Worm (Caenorhabditis elegans): ENCODE measurements around the gene ZK470.6.

Gene ZK470.6

DNA sequence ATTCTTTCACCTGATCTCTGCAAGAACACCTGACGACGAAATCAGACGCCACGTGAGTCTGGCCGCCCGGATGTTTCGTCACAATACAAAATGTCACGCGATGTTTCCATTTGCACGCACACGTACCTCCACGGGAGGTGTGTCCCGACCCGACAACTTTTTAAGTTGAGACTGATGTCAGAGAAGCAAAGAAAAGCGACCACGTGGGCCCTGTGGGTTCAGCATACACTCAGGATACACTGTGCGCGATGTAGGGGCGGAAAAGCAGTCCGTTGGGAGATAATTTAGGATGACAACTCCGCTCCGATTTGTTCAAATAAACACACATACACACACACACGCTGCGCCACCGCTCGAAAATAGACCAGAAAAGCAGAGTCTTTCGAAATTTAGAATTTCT is 35.1 kb downstream of the ZK470.6 start (continued):
- no peak for TF ChIP-seq blmp-1 (tag; optimal IDR thresholded peaks at IDR 0.05; ENCODE audit: insufficient read depth)
- TF ChIP-seq crh-2 (tag; optimal IDR thresholded peaks at IDR 0.05): peak; percentile 74
- no peak for TF ChIP-seq elt-1 (tag; optimal IDR thresholded peaks at IDR 0.05)
- TF ChIP-seq unc-62 (GFP tag; optimal IDR thresholded peaks at IDR 0.05): no peak
- no peak for TF ChIP-seq elt-3 (tag; optimal IDR thresholded peaks at IDR 0.05)
- no peak for TF ChIP-seq skn-1 (tag; optimal IDR thresholded peaks at IDR 0.05)
- no peak for TF ChIP-seq nhr-10 (tag; optimal IDR thresholded peaks at IDR 0.05)
- TF ChIP-seq egl-27 (tag; optimal IDR thresholded peaks at IDR 0.05): no peak
- no peak for TF ChIP-seq ama-1 (optimal IDR thresholded peaks at IDR 0.05)
- TF ChIP-seq peb-1 (tag; optimal IDR thresholded peaks at IDR 0.05): no peak
- TF ChIP-seq R02D3.7 (tag; optimal IDR thresholded peaks at IDR 0.05): no peak
- TF ChIP-seq fos-1 (tag; optimal IDR thresholded peaks at IDR 0.05): no peak

ce11 chrX:4140755-4141417 is 36.4 kb downstream of the ZK470.6 start:
- TF ChIP-seq skn-1 (tag; optimal IDR thresholded peaks at IDR 0.05) (no peak), elt-3 (tag; optimal IDR thresholded peaks at IDR 0.05) (no peak), mbf-1 (tag; optimal IDR thresholded peaks at IDR 0.05) (no peak), nhr-237 (tag; optimal IDR thresholded peaks at IDR 0.05) (no peak), sma-9 (GFP tag; optimal IDR thresholded peaks at IDR 0.05) (peak; percentile 45), sma-9 (tag; optimal IDR thresholded peaks at IDR 0.05) (no peak), alr-1 (tag; optimal IDR thresholded peaks at IDR 0.05) (no peak), fos-1 (tag; optimal IDR thresholded peaks at IDR 0.05) (peak; percentile 30), unc-39 (tag; optimal IDR thresholded peaks at IDR 0.05) (no peak), nhr-12 (tag; optimal IDR thresholded peaks at IDR 0.05) (no peak), unc-62 (GFP tag; optimal IDR thresholded peaks at IDR 0.05) (no peak), zag-1 (tag; optimal IDR thresholded peaks at IDR 0.05) (no peak), R02D3.7 (tag; optimal IDR thresholded peaks at IDR 0.05) (no peak), aly-2 (tag; optimal IDR thresholded peaks at IDR 0.05) (no peak), blmp-1 (tag; optimal IDR thresholded peaks at IDR 0.05; ENCODE audit: insufficient read depth) (no peak), ama-1 (optimal IDR thresholded peaks at IDR 0.05) (peak; percentile 13), egl-27 (tag; optimal IDR thresholded peaks at IDR 0.05) (no peak), gmeb-1 (tag; optimal IDR thresholded peaks at IDR 0.05) (peak; percentile 3), nhr-21 (tag; optimal IDR thresholded peaks at IDR 0.05) (peak; percentile 61), lin-13 (GFP tag; optimal IDR thresholded peaks at IDR 0.05) (no peak), nhr-10 (tag; optimal IDR thresholded peaks at IDR 0.05) (no peak), nhr-11 (tag; optimal IDR thresholded peaks at IDR 0.05) (no peak), C34F6.9 (tag; optimal IDR thresholded peaks at IDR 0.05) (no peak), ZK546.5 (tag; optimal IDR thresholded peaks at IDR 0.05) (no peak), nhr-23 (tag; optimal IDR thresholded peaks at IDR 0.05) (no peak), mdl-1 (tag; optimal IDR thresholded peaks at IDR 0.05) (no peak), nhr-129 (tag; optimal IDR thresholded peaks at IDR 0.05) (peak; percentile 79), ztf-11 (tag; optimal IDR thresholded peaks at IDR 0.05) (no peak), lsy-2 (tag; optimal IDR thresholded peaks at IDR 0.05) (peak in 1 of 2 experiments; percentile 14), elt-1 (tag; optimal IDR thresholded peaks at IDR 0.05) (no peak), lin-39 (tag; optimal IDR thresholded peaks at IDR 0.05) (no peak), F13H6.1 (tag; optimal IDR thresholded peaks at IDR 0.05) (no peak), lin-11 (tag; optimal IDR thresholded peaks at IDR 0.05) (no peak), snpc-4 (tag; optimal IDR thresholded peaks at IDR 0.05) (no peak), nhr-77 (tag; optimal IDR thresholded peaks at IDR 0.05) (no peak), sma-3 (GFP tag; optimal IDR thresholded peaks at IDR 0.05) (peak; percentile 46), sem-4 (tag; optimal IDR thresholded peaks at IDR 0.05) (no peak), ceh-82 (tag; optimal IDR thresholded peaks at IDR 0.05) (no peak), ztf-4 (tag; optimal IDR thresholded peaks at IDR 0.05) (peak; percentile 59), mab-5 (tag; optimal IDR thresholded peaks at IDR 0.05) (no peak), unc-55 (GFP tag; optimal IDR thresholded peaks at IDR 0.05) (no peak), dmd-4 (tag; optimal IDR thresholded peaks at IDR 0.05) (no peak), crh-2 (tag; optimal IDR thresholded peaks at IDR 0.05) (peak; percentile 58), nhr-25 (tag; optimal IDR thresholded peaks at IDR 0.05) (peak; percentile 41), peb-1 (tag; optimal IDR thresholded peaks at IDR 0.05) (no peak), ceh-16 (tag; optimal IDR thresholded peaks at IDR 0.05) (no peak), nhr-6 (tag; optimal IDR thresholded peaks at IDR 0.05) (peak; percentile 39), ztf-1 (GFP tag; conservative IDR thresholded peaks at IDR 0.05) (no peak), Y55F3AM.14 (GFP tag; optimal IDR thresholded peaks at IDR 0.05) (no peak)
